Fruit fly (Drosophila melanogaster) whole organism, embryonic: Measurements from ENCODE around the gene CG15498.

Source experiments
- Aef1 ChIP-seq: fragments of 200-800 bp; sonication (Bioruptor generic); IDR thresholded peaks from 3 replicates; pipeline ENCODE4 v1.3.6; 2022; ENCODE audit warnings: missing biosample characterization, missing genetic modification characterization
- CG10431 ChIP-seq: fragments of 200-800 bp; sonication (Bioruptor generic); optimal IDR thresholded peaks from 3 replicates; lab custom pipeline; 2018; ENCODE audit warnings: missing biosample characterization, mild to moderate bottlenecking, missing genetic modification characterization
- CG10462 ChIP-seq: fragments of 200-800 bp; sonication (Bioruptor generic); optimal IDR thresholded peaks from 2 replicates; lab custom pipeline; 2016; ENCODE audit warnings: missing biosample characterization, missing genetic modification characterization
- CG10979 ChIP-seq: fragments of 200-800 bp; sonication (Bioruptor generic); optimal IDR thresholded peaks from 2 replicates; lab custom pipeline; 2018; ENCODE audit warnings: missing biosample characterization, mild to moderate bottlenecking, missing genetic modification characterization, moderate library complexity
- CG11504 ChIP-seq: fragments of 200-800 bp; sonication (Bioruptor generic); optimal IDR thresholded peaks from 3 replicates; lab custom pipeline; 2019; ENCODE audit warnings: missing biosample characterization, mild to moderate bottlenecking, missing genetic modification characterization, moderate library complexity
- CG1233 ChIP-seq: fragments of 200-800 bp; sonication (Bioruptor generic); optimal IDR thresholded peaks from 4 replicates; lab custom pipeline; 2018; ENCODE audit warnings: missing biosample characterization, mild to moderate bottlenecking, missing genetic modification characterization
- CG15479 ChIP-seq: fragments of 200-800 bp; sonication (Bioruptor generic); optimal IDR thresholded peaks from 3 replicates; lab custom pipeline; 2019; ENCODE audit warnings: missing biosample characterization, mild to moderate bottlenecking, missing genetic modification characterization, moderate library complexity
- CG17359 ChIP-seq: fragments of 200-800 bp; sonication (Bioruptor generic); optimal IDR thresholded peaks from 3 replicates; lab custom pipeline; 2018; ENCODE audit warnings: missing biosample characterization, mild to moderate bottlenecking, missing genetic modification characterization, moderate library complexity
- CG17385 ChIP-seq: fragments of 200-800 bp; sonication (Bioruptor generic); optimal IDR thresholded peaks from 3 replicates; lab custom pipeline; 2018; ENCODE audit warnings: missing biosample characterization, mild to moderate bottlenecking, missing genetic modification characterization
- CG17802 ChIP-seq: fragments of 200-800 bp; sonication (Bioruptor generic); optimal IDR thresholded peaks from 2 replicates; lab custom pipeline; 2018; ENCODE audit warnings: missing biosample characterization, mild to moderate bottlenecking, missing genetic modification characterization, moderate library complexity
- CG18011 ChIP-seq: fragments of 200-800 bp; sonication (Bioruptor generic); optimal IDR thresholded peaks from 2 replicates; lab custom pipeline; 2017; ENCODE audit warnings: missing biosample characterization, missing genetic modification characterization, mild to moderate bottlenecking, moderate library complexity, missing genotype
- CG1832 ChIP-seq: fragments of 200-800 bp; sonication (Bioruptor generic); optimal IDR thresholded peaks from 2 replicates; lab custom pipeline; 2017; ENCODE audit warnings: missing biosample characterization, mild to moderate bottlenecking, missing genetic modification characterization, inconsistent platforms
- CG2129 ChIP-seq: fragments of 200-800 bp; sonication (Bioruptor generic); IDR thresholded peaks from 2 replicates; pipeline ENCODE4 v1.3.6; 2022; ENCODE audit warnings: missing biosample characterization, missing genetic modification characterization; ENCODE audit not compliant: partially characterized antibody
- CG2712 ChIP-seq: fragments of 200-800 bp; optimal IDR thresholded peaks from 3 replicates; lab custom pipeline; 2019; ENCODE audit warnings: missing biosample characterization, mild to moderate bottlenecking, missing genetic modification characterization, moderate library complexity
- CG32532 ChIP-seq: fragments of 200-800 bp; sonication (Bioruptor generic); IDR thresholded peaks from 2 replicates; pipeline ENCODE4 v1.3.6; 2022; ENCODE audit warnings: missing biosample characterization, missing genetic modification characterization
- CG43689 ChIP-seq: fragments of 200-800 bp; sonication (Bioruptor generic); IDR thresholded peaks from 2 replicates; pipeline ENCODE4 v1.3.6; 2022; ENCODE audit warnings: missing biosample characterization, missing genetic modification characterization
- CG8089 ChIP-seq: fragments of 200-800 bp; sonication (Bioruptor generic); optimal IDR thresholded peaks from 3 replicates; lab custom pipeline; 2016; ENCODE audit warnings: missing biosample characterization, missing genetic modification characterization
- CG8478 ChIP-seq: fragments of >200 bp; optimal IDR thresholded peaks from 2 replicates; lab custom pipeline; 2018
- D ChIP-seq, 2 experiments: fragments of 200-800 bp in 1 of 2; fragments of >200 bp in 1 of 2; sonication (Bioruptor generic) in 1 of 2; optimal IDR thresholded peaks; 2 replicates in 1 of 2; 3 replicates in 1 of 2; lab custom pipeline; 2017; ENCODE audit warnings: mild to moderate bottlenecking in 1 of 2, missing biosample characterization in 1 of 2, missing genetic modification characterization in 1 of 2, missing genetic modification reagents in 1 of 2
- Fer3 ChIP-seq: fragments of 200-800 bp; sonication (Bioruptor generic); optimal IDR thresholded peaks from 2 replicates; lab custom pipeline; 2018; ENCODE audit warnings: missing biosample characterization, mild to moderate bottlenecking, missing genetic modification characterization, moderate library complexity
- Hr51 ChIP-seq, 2 experiments: fragments of 200-800 bp; sonication (Bioruptor generic); optimal IDR thresholded peaks; 2 replicates in 1 of 2; 3 replicates in 1 of 2; lab custom pipeline; 2016 to 2018; ENCODE audit warnings: missing biosample characterization in 2 of 2, missing genetic modification characterization in 2 of 2, mild to moderate bottlenecking in 1 of 2, moderate library complexity in 1 of 2
- Lpt ChIP-seq: fragments of >200 bp; optimal IDR thresholded peaks from 2 replicates; lab custom pipeline; 2018; ENCODE audit warnings: missing biosample characterization, missing genetic modification characterization
- Med ChIP-seq: fragments of 200-800 bp; sonication (Bioruptor generic); peaks from one replicate; lab custom pipeline; 2016; ENCODE audit warnings: missing biosample characterization, missing genetic modification characterization, mild to moderate bottlenecking, inconsistent platforms, moderate library complexity
- Sox102F ChIP-seq: fragments of 200-800 bp; sonication (Bioruptor generic); optimal IDR thresholded peaks from 2 replicates; lab custom pipeline; 2018; ENCODE audit warnings: missing biosample characterization, mild to moderate bottlenecking, missing genetic modification characterization, moderate library complexity
- Stat92E ChIP-seq, 3 experiments: fragments of >200 bp in 2 of 3; fragments of 200-800 bp in 1 of 3; sonication (Bioruptor generic) in 1 of 3; optimal IDR thresholded peaks; 2 replicates each; lab custom pipeline; 2017 to 2019; ENCODE audit warnings: missing biosample characterization in 3 of 3, missing genetic modification characterization in 3 of 3, mild to moderate bottlenecking in 1 of 3, moderate library complexity in 1 of 3
- abd-A ChIP-seq: fragments of 200-800 bp; sonication (Bioruptor generic); optimal IDR thresholded peaks from 3 replicates; lab custom pipeline; 2019; ENCODE audit warnings: missing biosample characterization, mild to moderate bottlenecking, missing genetic modification characterization, moderate library complexity
- ash1 ChIP-seq: fragments of 200-800 bp; sonication (Bioruptor generic); optimal IDR thresholded peaks from 2 replicates; lab custom pipeline; 2018; ENCODE audit warnings: missing biosample characterization, mild to moderate bottlenecking, missing genetic modification characterization
- cad ChIP-seq: fragments of >200 bp; optimal IDR thresholded peaks from 2 replicates; lab custom pipeline; 2017; ENCODE audit warnings: missing biosample characterization, missing genetic modification characterization
- caup ChIP-seq: fragments of 200-800 bp; sonication (Bioruptor generic); optimal IDR thresholded peaks from 3 replicates; lab custom pipeline; 2017; ENCODE audit warnings: missing biosample characterization, mild to moderate bottlenecking, missing genetic modification characterization, moderate library complexity; ENCODE audit not compliant: severe bottlenecking
- corto ChIP-seq: fragments of 200-800 bp; sonication (Bioruptor generic); optimal IDR thresholded peaks from 2 replicates; lab custom pipeline; 2016; ENCODE audit warnings: missing biosample characterization, mild to moderate bottlenecking, missing genetic modification characterization, moderate library complexity
- crol ChIP-seq: fragments of 200-800 bp; sonication (Bioruptor generic); IDR thresholded peaks from 2 replicates; pipeline ENCODE4 v1.3.6; 2022; ENCODE audit warnings: missing biosample characterization, missing genetic modification characterization
- dmrt11E ChIP-seq: fragments of 200-800 bp; sonication (Bioruptor generic); optimal IDR thresholded peaks from 3 replicates; lab custom pipeline; 2018; ENCODE audit warnings: missing biosample characterization, mild to moderate bottlenecking, missing genetic modification characterization, moderate library complexity
- fd3F ChIP-seq: fragments of 200-800 bp; sonication (Bioruptor generic); optimal IDR thresholded peaks from 2 replicates; lab custom pipeline; 2018; ENCODE audit warnings: missing biosample characterization, mild to moderate bottlenecking, missing genetic modification characterization, moderate library complexity
- lbe ChIP-seq: fragments of 200-800 bp; sonication (Bioruptor generic); optimal IDR thresholded peaks from 2 replicates; lab custom pipeline; 2016; ENCODE audit warnings: missing biosample characterization, mild to moderate bottlenecking, missing genetic modification characterization
- nmo ChIP-seq: fragments of 200-800 bp; sonication (Bioruptor generic); optimal IDR thresholded peaks from 2 replicates; lab custom pipeline; 2018; ENCODE audit warnings: missing biosample characterization, mild to moderate bottlenecking, missing genetic modification characterization, moderate library complexity
- nom ChIP-seq: fragments of 200-800 bp; sonication (Bioruptor generic); optimal IDR thresholded peaks from 2 replicates; lab custom pipeline; 2017; ENCODE audit warnings: missing biosample characterization, missing genetic modification characterization, mild to moderate bottlenecking, moderate library complexity, missing genetic modification reagents
- pros ChIP-seq: fragments of 200-800 bp; sonication (Bioruptor generic); optimal IDR thresholded peaks from 3 replicates; lab custom pipeline; 2019; ENCODE audit warnings: missing biosample characterization, mild to moderate bottlenecking, missing genetic modification characterization, moderate library complexity
- sens ChIP-seq: fragments of 200-800 bp; sonication (Bioruptor generic); peaks from one replicate; lab custom pipeline; 2016; ENCODE audit warnings: missing biosample characterization, missing genetic modification characterization
- seq ChIP-seq: fragments of 200-800 bp; sonication (Bioruptor generic); IDR thresholded peaks from 2 replicates; pipeline ENCODE4 v1.3.6; 2022; ENCODE audit warnings: missing biosample characterization, missing genetic modification characterization
- so ChIP-seq: fragments of 200-800 bp; sonication (Bioruptor generic); IDR thresholded peaks from 3 replicates; pipeline ENCODE4 v1.3.6; 2022; ENCODE audit warnings: missing biosample characterization, missing genetic modification characterization
- ssp ChIP-seq: fragments of 200-800 bp; sonication (Bioruptor generic); IDR thresholded peaks from 2 replicates; pipeline ENCODE4 v1.3.6; 2022; ENCODE audit warnings: missing biosample characterization, missing genetic modification characterization
- tll ChIP-seq, 2 experiments: fragments of 200-800 bp in 1 of 2; fragments of >200 bp in 1 of 2; sonication (Bioruptor generic) in 1 of 2; optimal IDR thresholded peaks; 2 replicates each; lab custom pipeline; 2017 to 2019; ENCODE audit warnings: missing biosample characterization in 2 of 2, missing genetic modification characterization in 2 of 2, mild to moderate bottlenecking in 1 of 2, moderate library complexity in 1 of 2
- twi ChIP-seq: fragments of 200-800 bp; optimal IDR thresholded peaks from 2 replicates; lab custom pipeline; 2019; ENCODE audit warnings: missing biosample characterization, mild to moderate bottlenecking, missing genetic modification characterization, moderate library complexity
- usp ChIP-seq: fragments of >200 bp; optimal IDR thresholded peaks from 2 replicates; lab custom pipeline; 2017; ENCODE audit warnings: missing biosample characterization, missing genetic modification characterization
- wdn ChIP-seq: fragments of 200-800 bp; sonication (Bioruptor generic); IDR thresholded peaks from 2 replicates; pipeline ENCODE4 v1.3.6; 2022; ENCODE audit warnings: missing biosample characterization, missing genetic modification characterization
- zen ChIP-seq: fragments of 200-800 bp; sonication (Bioruptor generic); optimal IDR thresholded peaks from 3 replicates; lab custom pipeline; 2018; ENCODE audit warnings: missing biosample characterization, mild to moderate bottlenecking, missing genetic modification characterization, moderate library complexity

Gene CG15498

dm6 chr3R:21611629-21612180, 42.8 kb upstream of the CG15498 start:
- no peak for TF ChIP-seq usp (GFP tag; lab: Kevin White, UChicago)
- TF ChIP-seq CG17802 (tag; lab: Kevin White, UChicago), result no peak
- TF ChIP-seq Stat92E (GFP tag; optimal IDR thresholded peaks at IDR 0.05; lab: Kevin White, UChicago), result peak in 1 of 3 experiments; percentile 19
- TF ChIP-seq abd-A (tag; lab: Kevin White, UChicago), result peak; percentile 11
- no peak for TF ChIP-seq CG43689 (GFP tag; lab: Robert Waterston, UW)
- no peak for TF ChIP-seq so (GFP tag; lab: Robert Waterston, UW)
- TF ChIP-seq pros (GFP tag; lab: Kevin White, UChicago), result peak; percentile 9
- TF ChIP-seq CG15479 (GFP tag; lab: Kevin White, UChicago), result peak; percentile 46
- TF ChIP-seq CG10431 (GFP tag; lab: Kevin White, UChicago), result peak; percentile 64
- TF ChIP-seq tll (GFP tag; optimal IDR thresholded peaks at IDR 0.05; lab: Kevin White, UChicago), result peak in 1 of 2 experiments; percentile 81
- TF ChIP-seq zen (tag; lab: Kevin White, UChicago), result peak; percentile 46
- no peak for TF ChIP-seq ssp (GFP tag; lab: Robert Waterston, UW)
- peak; percentile 53 for TF ChIP-seq CG17385
- no peak for TF ChIP-seq ash1
- TF ChIP-seq Fer3 (tag; lab: Kevin White, UChicago), result no peak
- no peak for TF ChIP-seq fd3F (GFP tag; lab: Kevin White, UChicago)
- TF ChIP-seq CG1832 (GFP tag; lab: Kevin White, UChicago), result peak; percentile 54
- TF ChIP-seq twi, result peak; percentile 55
- TF ChIP-seq CG32532 (GFP tag; lab: Robert Waterston, UW), result no peak
- peak; percentile 54 for TF ChIP-seq Med (GFP tag; lab: Kevin White, UChicago)
- peak; percentile 66 for TF ChIP-seq cad (GFP tag; lab: Kevin White, UChicago)
- TF ChIP-seq caup (GFP tag; lab: Kevin White, UChicago), result no peak

- no peak for TF ChIP-seq CG17359 (tag; lab: Kevin White, UChicago)
- TF ChIP-seq Hr51 (GFP tag; optimal IDR thresholded peaks at IDR 0.05; lab: Kevin White, UChicago), result peak in 1 of 2 experiments; percentile 2
- TF ChIP-seq CG10979 (tag; lab: Kevin White, UChicago), result peak; percentile 15
- TF ChIP-seq sens (GFP tag; lab: Kevin White, UChicago), result peak; percentile 74
- peak; percentile 51 for TF ChIP-seq nom (GFP tag; lab: Kevin White, UChicago)
- no peak for TF ChIP-seq CG8478 (lab: Kevin White, UChicago)
- no peak for TF ChIP-seq seq (GFP tag; lab: Robert Waterston, UW)
- TF ChIP-seq CG10462 (GFP tag; lab: Kevin White, UChicago), result no peak
- TF ChIP-seq nmo, result peak; percentile 3
- TF ChIP-seq CG2129 (GFP tag; lab: Robert Waterston, UW), result no peak
- TF ChIP-seq so (GFP tag; lab: Robert Waterston, UW), result no peak
- no peak for TF ChIP-seq CG1233 (GFP tag; lab: Kevin White, UChicago)
- no peak for TF ChIP-seq wdn (GFP tag; lab: Robert Waterston, UW)
- no peak for TF ChIP-seq D (optimal IDR thresholded peaks at IDR 0.05; lab: Kevin White, UChicago)
- peak; percentile 6 for TF ChIP-seq D (GFP tag; optimal IDR thresholded peaks at IDR 0.05; lab: Kevin White, UChicago)
- no peak for TF ChIP-seq Lpt (GFP tag; lab: Kevin White, UChicago)
- TF ChIP-seq Med (GFP tag; lab: Kevin White, UChicago), result peak; percentile 19
- peak; percentile 26 for TF ChIP-seq Sox102F (GFP tag; lab: Kevin White, UChicago)
- TF ChIP-seq CG11504 (tag; lab: Kevin White, UChicago), result peak; percentile 28
- TF ChIP-seq abd-A (tag; lab: Kevin White, UChicago), result no peak
- peak; percentile 16 for TF ChIP-seq lbe
- no peak for TF ChIP-seq crol (GFP tag; lab: Robert Waterston, UW)
- no peak for TF ChIP-seq CG18011 (GFP tag; lab: Kevin White, UChicago)
- TF ChIP-seq Aef1, result no peak
- TF ChIP-seq CG2712, result peak; percentile 36
- TF ChIP-seq dmrt11E (tag; lab: Kevin White, UChicago), result peak; percentile 2
- no peak for TF ChIP-seq CG8089 (GFP tag; lab: Kevin White, UChicago)
- TF ChIP-seq corto (GFP tag; lab: Kevin White, UChicago), result peak; percentile 66
These were observed 39.5 kb upstream of the CG15498 start for dm6 chr3R:21608275-21609035.
